Worm (Caenorhabditis elegans) whole organism, early embryonic: ENCODE measurements around the gene glr-8.

Experiments used
- B0310.2 ChIP-seq: sonication (generic microtip); optimal IDR thresholded peaks from 2 replicates; lab custom pipeline; 2016; ENCODE audit warnings: mild to moderate bottlenecking, missing genetic modification characterization, missing compliant biosample characterization
- F13C5.2 ChIP-seq: sonication (generic microtip); optimal IDR thresholded peaks from 2 replicates; lab custom pipeline; 2017; ENCODE audit warnings: mild to moderate bottlenecking, missing genetic modification characterization, inconsistent platforms, missing compliant biosample characterization
- aly-1 ChIP-seq: sonication (generic microtip); optimal IDR thresholded peaks from 2 replicates; lab custom pipeline; 2016; ENCODE audit warnings: missing genetic modification characterization, missing compliant biosample characterization
- ama-1 ChIP-seq: fragments of 150-350 bp; optimal IDR thresholded peaks from 2 replicates; lab custom pipeline; 2014
- ceh-13 ChIP-seq: fragments of 200-800 bp; sonication (Bioruptor generic); optimal IDR thresholded peaks from 2 replicates; lab custom pipeline; 2018; ENCODE audit warnings: mild to moderate bottlenecking, missing genetic modification characterization, missing compliant biosample characterization
- ceh-36 ChIP-seq: sonication (generic microtip); optimal IDR thresholded peaks from 2 replicates; lab custom pipeline; 2016; ENCODE audit warnings: missing genetic modification characterization, inconsistent platforms, missing compliant biosample characterization
- ets-7 ChIP-seq: sonication (generic microtip); optimal IDR thresholded peaks from 2 replicates; lab custom pipeline; 2016; ENCODE audit warnings: missing genotype, missing genetic modification characterization, missing compliant biosample characterization
- flt-1 ChIP-seq: fragments of 200-800 bp; sonication (Bioruptor generic); IDR thresholded peaks from 2 replicates; pipeline ENCODE4 v1.3.6; 2022; ENCODE audit warnings: missing genetic modification characterization, missing compliant biosample characterization
- hmbx-1 ChIP-seq: sonication (generic microtip); optimal IDR thresholded peaks from 2 replicates; lab custom pipeline; 2016; ENCODE audit warnings: mild to moderate bottlenecking, missing genetic modification characterization, missing compliant biosample characterization
- hmg-4 ChIP-seq: fragments of 200-800 bp; sonication (Bioruptor generic); optimal IDR thresholded peaks from 2 replicates; lab custom pipeline; 2018; ENCODE audit warnings: mild to moderate bottlenecking, missing genetic modification characterization, missing compliant biosample characterization
- hnd-1 ChIP-seq: sonication (generic microtip); optimal IDR thresholded peaks from 2 replicates; lab custom pipeline; 2016; ENCODE audit warnings: missing genetic modification characterization, missing compliant biosample characterization
- pes-1 ChIP-seq: fragments of 200-800 bp; sonication (Bioruptor generic); IDR thresholded peaks from 2 replicates; pipeline ENCODE4 v1.3.6; 2022; ENCODE audit warnings: missing genetic modification reagents, missing genetic modification characterization, missing compliant biosample characterization
- scrt-1 ChIP-seq: fragments of 200-800 bp; sonication (Bioruptor generic); IDR thresholded peaks from 2 replicates; pipeline ENCODE4 v1.3.6; 2022; ENCODE audit warnings: missing genetic modification characterization, missing compliant biosample characterization
- sea-1 ChIP-seq: fragments of 200-800 bp; sonication (Bioruptor generic); conservative IDR thresholded peaks from 2 replicates; pipeline ENCODE4 v1.3.6; 2022; ENCODE audit warnings: missing genetic modification characterization, missing compliant biosample characterization
- tbx-11 ChIP-seq: fragments of 200-800 bp; sonication (Bioruptor generic); IDR thresholded peaks from 2 replicates; pipeline ENCODE4 v1.3.6; 2022; ENCODE audit warnings: missing genetic modification characterization, missing compliant biosample characterization
- tbx-37 ChIP-seq: fragments of 200-800 bp; sonication (Bioruptor generic); conservative IDR thresholded peaks from 2 replicates; pipeline ENCODE4 v1.3.6; 2022; ENCODE audit warnings: missing genetic modification reagents, missing genetic modification characterization, missing compliant biosample characterization
- tra-4 ChIP-seq: sonication (generic microtip); optimal IDR thresholded peaks from 2 replicates; lab custom pipeline; 2017; ENCODE audit warnings: missing genetic modification characterization, missing compliant biosample characterization

Gene glr-8

DNA sequence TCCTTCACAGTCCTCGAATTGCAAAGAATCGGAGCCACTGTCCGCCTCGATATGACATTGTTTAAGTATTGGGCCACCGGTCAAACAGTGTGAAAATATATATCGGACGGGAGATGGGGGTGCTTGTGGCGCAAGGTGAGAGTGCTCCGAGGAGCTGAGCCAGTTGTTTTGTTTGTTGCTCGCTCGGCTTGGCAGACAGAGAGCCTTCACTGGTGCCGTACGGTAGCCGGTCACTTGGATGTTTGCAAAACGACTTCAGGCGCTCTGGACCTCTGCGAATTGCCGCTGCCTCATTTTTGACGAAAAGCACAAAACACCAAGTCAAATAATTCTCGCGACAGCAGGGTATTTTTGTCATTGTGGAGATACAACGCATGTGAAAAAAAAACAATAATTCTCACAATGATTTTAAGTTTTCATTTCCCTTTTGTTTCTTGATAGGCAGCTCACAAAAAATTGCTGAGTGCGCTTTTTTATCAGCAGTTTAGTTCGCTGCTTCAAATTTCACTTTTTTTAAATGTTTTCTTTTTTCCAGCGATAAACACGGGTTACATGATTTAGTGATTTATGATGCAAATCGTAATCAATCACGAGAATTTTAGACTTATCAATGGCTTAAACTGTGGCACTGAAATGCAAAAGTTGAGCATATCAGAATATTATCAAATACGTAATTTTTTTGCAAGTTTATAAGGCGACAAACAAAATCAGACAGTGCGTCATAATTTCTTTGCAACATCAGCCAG is 11.4 kb downstream of the glr-8 start:
- TF ChIP-seq ets-7 (tag; lab: Kevin White, UChicago) (no peak), ceh-13 (no peak), hmbx-1 (tag; lab: Kevin White, UChicago) (no peak), tra-4 (tag; lab: Kevin White, UChicago) (no peak), tbx-11 (GFP tag; lab: Robert Waterston, UW) (no peak), hmg-4 (GFP tag; lab: Kevin White, UChicago) (no peak), tbx-37 (GFP tag; lab: Robert Waterston, UW) (no peak), flt-1 (GFP tag; lab: Robert Waterston, UW) (no peak), ama-1 (lab: Kevin White, UChicago) (no peak), hnd-1 (no peak), ceh-36 (tag; lab: Kevin White, UChicago) (no peak), scrt-1 (no peak), sea-1 (GFP tag; lab: Robert Waterston, UW) (no peak), aly-1 (tag; lab: Kevin White, UChicago) (no peak), pes-1 (GFP tag; lab: Robert Waterston, UW) (no peak), B0310.2 (no peak), F13C5.2 (no peak)

DNA sequence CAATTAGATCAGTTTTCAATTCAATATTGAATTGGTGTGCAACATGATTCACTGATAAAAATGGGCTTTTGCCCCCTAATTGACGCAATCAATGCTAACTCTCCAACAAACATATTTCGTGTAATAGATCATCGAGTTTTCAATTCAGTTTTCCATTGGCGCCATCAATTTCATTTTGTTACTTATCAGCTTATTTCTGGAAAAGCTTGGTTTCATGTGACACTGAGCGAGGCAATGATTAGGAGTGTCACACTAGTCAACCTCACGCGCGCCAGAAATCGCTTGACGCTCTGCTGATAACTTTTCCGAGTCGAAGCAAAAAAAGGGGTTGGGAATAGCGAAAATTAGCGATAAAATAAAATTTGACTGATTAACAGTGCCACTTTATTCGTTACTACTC is 12.8 kb downstream of the glr-8 start, which contains the start of gene ets-4:
TSS of gene ets-4 (plus strand) at position 347 of the 400 bp plus-strand sequence.
- TF ChIP-seq pes-1 (GFP tag; lab: Robert Waterston, UW) (no peak), scrt-1 (no peak), aly-1 (tag; lab: Kevin White, UChicago) (no peak), tbx-37 (GFP tag; lab: Robert Waterston, UW) (no peak), ceh-36 (tag; lab: Kevin White, UChicago) (no peak), F13C5.2 (no peak), B0310.2 (no peak), hnd-1 (no peak), ama-1 (lab: Kevin White, UChicago) (no peak), flt-1 (GFP tag; lab: Robert Waterston, UW) (no peak), ets-7 (tag; lab: Kevin White, UChicago) (no peak), tbx-11 (GFP tag; lab: Robert Waterston, UW) (no peak), hmbx-1 (tag; lab: Kevin White, UChicago) (no peak), tra-4 (tag; lab: Kevin White, UChicago) (no peak), hmg-4 (GFP tag; lab: Kevin White, UChicago) (no peak)

ce11 chrX:6519473-6519872 is 13.7 kb downstream of the glr-8 start:
- TF ChIP-seq sea-1 (GFP tag; lab: Robert Waterston, UW) (no peak), aly-1 (tag; lab: Kevin White, UChicago) (no peak), F13C5.2 (no peak), hmbx-1 (tag; lab: Kevin White, UChicago) (no peak), B0310.2 (no peak), hnd-1 (no peak), hmg-4 (GFP tag; lab: Kevin White, UChicago) (no peak), scrt-1 (no peak), tbx-37 (GFP tag; lab: Robert Waterston, UW) (no peak), ceh-13 (no peak), tbx-11 (GFP tag; lab: Robert Waterston, UW) (no peak)

ce11 chrX:6519946-6520345 is 14.2 kb downstream of the glr-8 start:
- TF ChIP-seq tbx-37 (GFP tag; lab: Robert Waterston, UW), result no peak
- no peak for TF ChIP-seq hmg-4 (GFP tag; lab: Kevin White, UChicago)
- no peak for TF ChIP-seq hnd-1
- TF ChIP-seq F13C5.2, result no peak
- TF ChIP-seq sea-1 (GFP tag; lab: Robert Waterston, UW), result no peak
- TF ChIP-seq ets-7 (tag; lab: Kevin White, UChicago), result no peak
- TF ChIP-seq tbx-11 (GFP tag; lab: Robert Waterston, UW), result no peak
- TF ChIP-seq scrt-1, result no peak
- TF ChIP-seq ceh-36 (tag; lab: Kevin White, UChicago), result no peak
- no peak for TF ChIP-seq tra-4 (tag; lab: Kevin White, UChicago)
- no peak for TF ChIP-seq ama-1 (lab: Kevin White, UChicago)
- no peak for TF ChIP-seq pes-1 (GFP tag; lab: Robert Waterston, UW)
- no peak for TF ChIP-seq flt-1 (GFP tag; lab: Robert Waterston, UW)
- TF ChIP-seq aly-1 (tag; lab: Kevin White, UChicago), result no peak
- TF ChIP-seq B0310.2, result no peak

DNA sequence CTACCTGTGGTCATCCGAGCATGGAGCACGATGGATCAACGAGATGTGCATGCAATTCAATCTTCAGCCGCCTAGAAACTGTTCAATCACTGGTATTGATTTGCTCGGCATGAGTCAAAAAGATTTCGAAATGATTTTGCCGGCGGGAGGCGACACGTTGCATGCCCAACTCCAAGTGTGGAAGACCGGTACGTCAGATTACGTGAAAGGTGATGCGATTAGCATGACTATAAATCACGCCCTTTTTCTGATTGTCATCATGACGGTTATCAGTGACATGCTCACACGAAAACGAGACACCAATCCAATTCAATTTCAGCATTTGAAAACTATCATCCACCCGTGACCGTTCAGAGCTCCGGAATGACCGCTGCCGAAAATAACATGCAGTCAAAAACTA is 14.9 kb downstream of the glr-8 start:
- TF ChIP-seq flt-1 (GFP tag; lab: Robert Waterston, UW) (no peak), ets-7 (tag; lab: Kevin White, UChicago) (no peak), aly-1 (tag; lab: Kevin White, UChicago) (no peak), ceh-13 (no peak), tbx-11 (GFP tag; lab: Robert Waterston, UW) (no peak), pes-1 (GFP tag; lab: Robert Waterston, UW) (no peak), scrt-1 (no peak), ama-1 (lab: Kevin White, UChicago) (no peak), hmg-4 (GFP tag; lab: Kevin White, UChicago) (no peak), F13C5.2 (no peak), tbx-37 (GFP tag; lab: Robert Waterston, UW) (no peak), hnd-1 (no peak), tra-4 (tag; lab: Kevin White, UChicago) (no peak), ceh-36 (tag; lab: Kevin White, UChicago) (no peak), B0310.2 (no peak), sea-1 (GFP tag; lab: Robert Waterston, UW) (no peak), hmbx-1 (tag; lab: Kevin White, UChicago) (no peak)

ce11 chrX:6522634-6523070 is 16.9 kb downstream of the glr-8 start:
- no peak for TF ChIP-seq hnd-1
- TF ChIP-seq ceh-36 (tag; lab: Kevin White, UChicago), result no peak
- TF ChIP-seq ama-1 (lab: Kevin White, UChicago), result no peak
- TF ChIP-seq hmg-4 (GFP tag; lab: Kevin White, UChicago), result no peak
- no peak for TF ChIP-seq tbx-37 (GFP tag; lab: Robert Waterston, UW)
- no peak for TF ChIP-seq hmbx-1 (tag; lab: Kevin White, UChicago)
- no peak for TF ChIP-seq pes-1 (GFP tag; lab: Robert Waterston, UW)
- no peak for TF ChIP-seq F13C5.2
- no peak for TF ChIP-seq scrt-1
- no peak for TF ChIP-seq aly-1 (tag; lab: Kevin White, UChicago)
- TF ChIP-seq sea-1 (GFP tag; lab: Robert Waterston, UW), result no peak
